Worm (Caenorhabditis elegans) whole organism, mixed stage, embryonic: Measurements from ENCODE around the gene nspc-5.
"Not testable (repeated sequence)": the region's sequence is repeated elsewhere in the genome, so short reads cannot be mapped to it uniquely, and the experiment has no call there.

Experiments
- M03D4.4 ChIP-seq: sonication (generic microtip); optimal IDR thresholded peaks from 2 replicates; lab custom pipeline; 2017; ENCODE audit warnings: mild to moderate bottlenecking, missing genetic modification characterization, missing compliant biosample characterization
- bed-3 ChIP-seq: fragments of 200-800 bp; sonication (Bioruptor generic); optimal IDR thresholded peaks from 3 replicates; lab custom pipeline; 2018; ENCODE audit warnings: mild to moderate bottlenecking, missing genetic modification characterization, moderate library complexity, missing compliant biosample characterization
- ceh-39 ChIP-seq: fragments of 150-350 bp; optimal IDR thresholded peaks from 2 replicates; lab custom pipeline; 2014; ENCODE audit warnings: missing biosample characterization, missing genetic modification characterization
- ceh-43 ChIP-seq: fragments of 200-800 bp; sonication (Bioruptor generic); optimal IDR thresholded peaks from 2 replicates; lab custom pipeline; 2018; ENCODE audit warnings: mild to moderate bottlenecking, missing genetic modification characterization, moderate library complexity, missing compliant biosample characterization
- ces-1 ChIP-seq: fragments of 150-350 bp; optimal IDR thresholded peaks from 2 replicates; lab custom pipeline; 2014; ENCODE audit warnings: missing biosample characterization, missing genetic modification reagents, missing genetic modification characterization
- cnd-1 ChIP-seq: fragments of 200-800 bp; sonication (Bioruptor generic); optimal IDR thresholded peaks from 2 replicates; lab custom pipeline; 2018; ENCODE audit warnings: mild to moderate bottlenecking, missing genetic modification characterization, missing compliant biosample characterization
- drap-1 ChIP-seq: fragments of 200-800 bp; sonication (Bioruptor generic); optimal IDR thresholded peaks from 3 replicates; lab custom pipeline; 2018; ENCODE audit warnings: mild to moderate bottlenecking, missing genetic modification characterization, missing compliant biosample characterization
- elt-1 ChIP-seq: sonication (generic microtip); optimal IDR thresholded peaks from 2 replicates; lab custom pipeline; 2017; ENCODE audit warnings: missing genetic modification characterization, mild to moderate bottlenecking, missing compliant biosample characterization, antibody characterized with exemption, moderate library complexity, borderline replicate concordance; ENCODE audit not compliant: insufficient read depth
- elt-3 ChIP-seq: fragments of 150-350 bp; optimal IDR thresholded peaks from 2 replicates; lab custom pipeline; 2014; ENCODE audit warnings: missing biosample characterization, missing genetic modification characterization
- flh-1 ChIP-seq: fragments of 200-800 bp; sonication (Bioruptor generic); optimal IDR thresholded peaks from 2 replicates; lab custom pipeline; 2018; ENCODE audit warnings: mild to moderate bottlenecking, missing genetic modification characterization, moderate library complexity, missing compliant biosample characterization
- ham-2 ChIP-seq: fragments of 200-800 bp; sonication (Bioruptor generic); optimal IDR thresholded peaks from 2 replicates; lab custom pipeline; 2018; ENCODE audit warnings: mild to moderate bottlenecking, missing genetic modification characterization, missing compliant biosample characterization
- hlh-1 ChIP-seq: fragments of 150-350 bp; optimal IDR thresholded peaks from 2 replicates; lab custom pipeline; 2014; ENCODE audit warnings: missing biosample characterization, missing genetic modification reagents, missing genetic modification characterization
- lin-13 ChIP-seq: fragments of 150-350 bp; optimal IDR thresholded peaks from 2 replicates; lab custom pipeline; 2014; ENCODE audit warnings: missing biosample characterization, missing genetic modification characterization
- lin-32 ChIP-seq: fragments of 200-800 bp; sonication (Bioruptor generic); optimal IDR thresholded peaks from 2 replicates; lab custom pipeline; 2018; ENCODE audit warnings: mild to moderate bottlenecking, missing genetic modification characterization, missing compliant biosample characterization
- lsy-2 ChIP-seq: fragments of 150-350 bp; optimal IDR thresholded peaks from 2 replicates; lab custom pipeline; 2014; ENCODE audit warnings: missing biosample characterization, missing genetic modification characterization
- mab-5 ChIP-seq: fragments of 150-350 bp; optimal IDR thresholded peaks from 2 replicates; lab custom pipeline; 2014; ENCODE audit warnings: missing biosample characterization, missing genetic modification characterization
- mep-1 ChIP-seq: fragments of 150-350 bp; optimal IDR thresholded peaks from 2 replicates; lab custom pipeline; 2017; ENCODE audit warnings: missing biosample characterization, missing genetic modification reagents, missing genetic modification characterization, inconsistent platforms
- mls-2 ChIP-seq: sonication (generic microtip); optimal IDR thresholded peaks from 2 replicates; lab custom pipeline; 2016; ENCODE audit warnings: mild to moderate bottlenecking, missing genetic modification characterization, moderate library complexity, missing compliant biosample characterization
- nhr-12 ChIP-seq: fragments of 150-350 bp; optimal IDR thresholded peaks from 2 replicates; lab custom pipeline; 2014; ENCODE audit warnings: missing biosample characterization, missing genetic modification characterization
- nhr-2 ChIP-seq: fragments of 150-350 bp; optimal IDR thresholded peaks from 2 replicates; lab custom pipeline; 2014; ENCODE audit warnings: missing biosample characterization, missing genetic modification characterization
- nhr-237 ChIP-seq: fragments of 150-350 bp; optimal IDR thresholded peaks from 2 replicates; lab custom pipeline; 2014; ENCODE audit warnings: missing biosample characterization, missing genetic modification characterization
- nhr-28 ChIP-seq: fragments of 150-350 bp; optimal IDR thresholded peaks from 2 replicates; lab custom pipeline; 2014; ENCODE audit warnings: missing biosample characterization, missing genetic modification characterization
- pha-4 ChIP-seq: fragments of 150-350 bp; optimal IDR thresholded peaks from 2 replicates; lab custom pipeline; 2018; ENCODE audit warnings: missing biosample characterization, missing genetic modification reagents, missing genetic modification characterization
- sem-2 ChIP-seq: fragments of 200-800 bp; sonication (Bioruptor generic); optimal IDR thresholded peaks from 2 replicates; lab custom pipeline; 2018; ENCODE audit warnings: mild to moderate bottlenecking, missing genetic modification characterization, missing compliant biosample characterization
- snpc-4 ChIP-seq: fragments of 150-350 bp; optimal IDR thresholded peaks from 2 replicates; lab custom pipeline; 2014; ENCODE audit warnings: missing biosample characterization, missing genetic modification characterization
- sptf-1 ChIP-seq: sonication (generic microtip); optimal IDR thresholded peaks from 2 replicates; lab custom pipeline; 2017; ENCODE audit warnings: mild to moderate bottlenecking, missing genetic modification characterization, moderate library complexity, missing compliant biosample characterization
- tbx-8 ChIP-seq: fragments of 200-800 bp; sonication (Bioruptor generic); optimal IDR thresholded peaks from 2 replicates; lab custom pipeline; 2018; ENCODE audit warnings: mild to moderate bottlenecking, missing genetic modification characterization, moderate library complexity, missing compliant biosample characterization
- unc-120 ChIP-seq: sonication (generic microtip); optimal IDR thresholded peaks from 2 replicates; lab custom pipeline; 2017; ENCODE audit warnings: missing genetic modification characterization, missing compliant biosample characterization; ENCODE audit not compliant: poor library complexity, severe bottlenecking
- unc-39 ChIP-seq: fragments of 150-350 bp; optimal IDR thresholded peaks from 2 replicates; lab custom pipeline; 2014; ENCODE audit warnings: missing biosample characterization, missing genetic modification characterization
- unc-62 ChIP-seq: fragments of 150-350 bp; optimal IDR thresholded peaks from 2 replicates; lab custom pipeline; 2014; ENCODE audit warnings: missing biosample characterization, missing genetic modification reagents, missing genetic modification characterization
- zip-8 ChIP-seq: fragments of 150-350 bp; optimal IDR thresholded peaks from 2 replicates; lab custom pipeline; 2014; ENCODE audit warnings: missing biosample characterization, missing genetic modification characterization
- ztf-11 ChIP-seq: fragments of 150-350 bp; optimal IDR thresholded peaks from 2 replicates; lab custom pipeline; 2014; ENCODE audit warnings: missing biosample characterization, missing genetic modification characterization

The nspc-5 gene

DNA sequence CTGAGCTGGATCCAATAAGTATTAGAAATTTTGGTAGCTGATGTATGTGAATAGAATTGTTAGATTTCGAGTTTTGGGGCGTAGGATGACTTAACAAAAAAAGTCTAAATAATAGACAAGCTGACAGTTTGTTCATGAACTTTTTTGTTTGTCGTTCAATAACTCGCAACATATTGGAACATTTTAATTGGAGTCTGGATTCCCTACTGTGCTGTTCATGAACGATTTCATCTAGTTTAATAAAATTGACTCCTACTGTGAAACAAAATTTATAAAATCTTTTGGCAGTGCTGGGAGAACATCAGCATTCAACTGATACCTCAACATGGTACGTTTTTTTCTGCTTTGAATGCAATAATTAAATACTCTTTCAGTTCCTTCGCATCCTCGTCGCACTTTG, 3.0 kb downstream of the nspc-5 start, which contains the start of gene nspc-7:
Gene nspc-7, plus strand, starts transcription at position 301 of the 400 bp plus-strand sequence.
- TF ChIP-seq flh-1 (GFP tag; lab: Kevin White, UChicago); M03D4.4 (tag; lab: Kevin White, UChicago); sptf-1: not testable (repeated sequence)
- TF ChIP-seq, all 35 proteins: peak for 0; not testable (repeated sequence) for 35

DNA sequence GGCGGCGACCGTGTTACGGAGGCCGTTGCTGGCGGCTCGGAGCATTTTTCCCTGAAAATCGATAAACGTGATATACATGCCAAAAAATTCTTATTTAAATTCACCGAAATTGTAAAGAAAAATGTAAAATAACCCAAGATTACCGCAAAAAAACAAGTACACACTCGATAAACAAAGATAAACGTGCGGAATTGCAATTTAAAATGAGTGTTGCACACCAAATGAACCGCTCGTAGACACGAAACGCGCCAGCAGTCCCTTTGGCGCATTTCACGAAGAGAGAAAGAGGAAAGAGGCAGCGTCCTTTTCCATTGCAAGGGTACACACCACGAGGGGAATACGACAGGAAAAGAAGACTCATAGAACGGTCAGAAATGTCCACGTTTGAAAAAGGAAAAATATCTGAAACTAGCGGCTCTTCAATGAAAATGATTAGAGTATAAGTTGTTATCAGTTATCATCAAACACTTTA, 7.5 kb downstream of the nspc-5 start, which contains the start of gene sdha-1:
Gene sdha-1, minus strand, starts transcription at position 51 of the 472 bp plus-strand sequence.
- TF ChIP-seq unc-62 (GFP tag; lab: Kevin White, UChicago): no peak
- peak; percentile 50 for TF ChIP-seq unc-120 (tag; lab: Kevin White, UChicago)
- peak; percentile 71 for TF ChIP-seq lin-13
- TF ChIP-seq sem-2 (GFP tag; lab: Kevin White, UChicago): no peak
- peak; percentile 2 for TF ChIP-seq ceh-39 (tag; lab: Kevin White, UChicago)
- peak; percentile 6 for TF ChIP-seq cnd-1 (tag; lab: Kevin White, UChicago)
- TF ChIP-seq pha-4 (tag; lab: Kevin White, UChicago): peak; percentile 54
- peak; percentile 37 for TF ChIP-seq drap-1 (GFP tag; lab: Kevin White, UChicago)
- TF ChIP-seq bed-3 (GFP tag; lab: Kevin White, UChicago): no peak
- peak; percentile 53 for TF ChIP-seq nhr-237 (tag; lab: Kevin White, UChicago)
- TF ChIP-seq ham-2 (GFP tag; lab: Kevin White, UChicago): no peak
- TF ChIP-seq mep-1 (tag; lab: Kevin White, UChicago): peak; percentile 74
- TF ChIP-seq nhr-2 (tag; lab: Kevin White, UChicago): no peak
- TF ChIP-seq zip-8: no peak
- TF ChIP-seq elt-1 (tag; lab: Kevin White, UChicago): no peak
- no peak for TF ChIP-seq lsy-2
- peak; percentile 54 for TF ChIP-seq hlh-1 (tag; lab: Kevin White, UChicago)

DNA sequence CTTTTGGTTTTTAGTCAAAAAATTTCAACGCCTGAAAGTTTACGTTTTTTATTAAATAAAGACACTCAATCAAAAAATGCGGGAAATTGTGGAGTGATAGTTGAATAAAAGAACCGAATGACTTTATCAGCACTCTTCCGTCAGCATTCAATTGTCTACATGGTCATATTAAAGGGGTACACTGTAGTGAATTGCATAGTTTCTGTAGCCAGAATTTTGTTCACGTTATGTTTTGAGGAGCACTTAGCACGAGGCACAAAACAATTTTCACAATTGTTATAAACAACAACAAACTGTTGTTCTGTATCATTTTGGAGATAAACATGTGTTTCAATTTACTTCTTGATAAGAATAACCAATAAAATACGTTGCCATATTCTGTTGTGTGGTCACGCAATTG, 10.5 kb downstream of the nspc-5 start, which contains the start of gene D2021.4:
Gene D2021.4, minus strand, starts transcription at position 48 of the 400 bp plus-strand sequence.
- no peak for TF ChIP-seq elt-3 (tag; lab: Kevin White, UChicago)
- TF ChIP-seq ceh-39 (tag; lab: Kevin White, UChicago): no peak
- no peak for TF ChIP-seq nhr-237 (tag; lab: Kevin White, UChicago)
- TF ChIP-seq sptf-1: no peak
- no peak for TF ChIP-seq bed-3 (GFP tag; lab: Kevin White, UChicago)
- TF ChIP-seq unc-39: no peak
- TF ChIP-seq snpc-4 (tag; lab: Kevin White, UChicago): no peak
- no peak for TF ChIP-seq mls-2
- TF ChIP-seq lin-32 (GFP tag; lab: Kevin White, UChicago): no peak
- no peak for TF ChIP-seq ceh-43 (GFP tag; lab: Kevin White, UChicago)
- no peak for TF ChIP-seq nhr-28
- no peak for TF ChIP-seq ces-1 (GFP tag; lab: Kevin White, UChicago)
- TF ChIP-seq mab-5 (tag; lab: Kevin White, UChicago): no peak
- no peak for TF ChIP-seq cnd-1 (tag; lab: Kevin White, UChicago)
- no peak for TF ChIP-seq nhr-2 (tag; lab: Kevin White, UChicago)
- no peak for TF ChIP-seq nhr-12 (tag; lab: Kevin White, UChicago)
- no peak for TF ChIP-seq hlh-1 (tag; lab: Kevin White, UChicago)
- no peak for TF ChIP-seq ztf-11 (tag; lab: Kevin White, UChicago)

DNA sequence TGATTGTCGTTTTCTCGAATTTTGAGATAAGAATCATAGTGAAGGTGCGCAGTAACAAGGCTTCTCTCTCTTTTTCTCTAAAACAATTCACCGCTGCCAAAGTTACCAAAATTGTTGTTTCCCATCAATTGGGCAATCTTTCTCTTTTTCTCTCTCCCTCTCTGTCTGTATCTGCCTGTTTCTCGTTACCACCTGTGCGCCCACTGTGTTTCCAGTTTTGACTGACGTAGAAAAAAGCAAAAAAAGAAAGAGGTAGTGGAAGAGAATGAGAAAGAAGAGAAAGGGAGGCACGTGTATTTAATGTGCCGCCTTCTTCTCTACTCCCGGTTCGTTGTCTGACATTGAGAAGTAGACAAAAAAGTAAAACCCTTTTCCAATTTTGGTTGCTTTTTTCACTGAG, 11.6 kb downstream of the nspc-5 start:
- no peak for TF ChIP-seq mep-1 (tag; lab: Kevin White, UChicago)
- no peak for TF ChIP-seq ham-2 (GFP tag; lab: Kevin White, UChicago)
- TF ChIP-seq mls-2: no peak
- TF ChIP-seq unc-39: no peak
- no peak for TF ChIP-seq lsy-2
- TF ChIP-seq tbx-8: no peak
- no peak for TF ChIP-seq sem-2 (GFP tag; lab: Kevin White, UChicago)
- TF ChIP-seq hlh-1 (tag; lab: Kevin White, UChicago): no peak
- TF ChIP-seq mab-5 (tag; lab: Kevin White, UChicago): no peak
- TF ChIP-seq pha-4 (tag; lab: Kevin White, UChicago): no peak
- TF ChIP-seq nhr-237 (tag; lab: Kevin White, UChicago): no peak
- no peak for TF ChIP-seq bed-3 (GFP tag; lab: Kevin White, UChicago)
- no peak for TF ChIP-seq unc-120 (tag; lab: Kevin White, UChicago)
- TF ChIP-seq zip-8: no peak
- no peak for TF ChIP-seq nhr-28
- TF ChIP-seq flh-1 (GFP tag; lab: Kevin White, UChicago): no peak
- no peak for TF ChIP-seq ztf-11 (tag; lab: Kevin White, UChicago)
- no peak for TF ChIP-seq M03D4.4 (tag; lab: Kevin White, UChicago)
- no peak for TF ChIP-seq lin-32 (GFP tag; lab: Kevin White, UChicago)
